Fruit fly (Drosophila melanogaster) whole organism, embryonic: ENCODE data around the gene CG11836.

Source experiments
- Blimp-1 ChIP-seq: fragments of 200-800 bp; sonication (Bioruptor generic); optimal IDR thresholded peaks from 3 replicates; lab custom pipeline; 2018; ENCODE audit warnings: missing biosample characterization, missing genetic modification characterization, mild to moderate bottlenecking, moderate library complexity, missing genetic modification reagents
- CG10147 ChIP-seq: fragments of 200-800 bp; sonication (Bioruptor generic); optimal IDR thresholded peaks from 2 replicates; lab custom pipeline; 2019; ENCODE audit warnings: missing biosample characterization, mild to moderate bottlenecking, missing genetic modification characterization, moderate library complexity
- CG1024 ChIP-seq: fragments of 200-800 bp; sonication (Bioruptor generic); IDR thresholded peaks from 2 replicates; pipeline ENCODE4 v1.3.6; 2022; ENCODE audit warnings: missing biosample characterization, missing genetic modification characterization
- CG11560 ChIP-seq: fragments of 200-800 bp; sonication (Bioruptor generic); IDR thresholded peaks from 3 replicates; pipeline ENCODE4 v1.3.6; 2022; ENCODE audit warnings: missing biosample characterization, missing genetic modification characterization
- CG1647 ChIP-seq: fragments of 200-800 bp; sonication (Bioruptor generic); optimal IDR thresholded peaks from 3 replicates; lab custom pipeline; 2016; ENCODE audit warnings: missing biosample characterization, missing genetic modification characterization
- CG16813 ChIP-seq: fragments of 200-800 bp; sonication (Bioruptor generic); IDR thresholded peaks from 3 replicates; pipeline ENCODE4 v1.3.6; 2022; ENCODE audit warnings: missing biosample characterization, missing genetic modification characterization; ENCODE audit not compliant: partially characterized antibody
- CG17912 ChIP-seq: fragments of 200-800 bp; sonication (Bioruptor generic); optimal IDR thresholded peaks from 2 replicates; lab custom pipeline; 2018; ENCODE audit warnings: missing biosample characterization, mild to moderate bottlenecking, missing genetic modification characterization
- CG18262 ChIP-seq: fragments of 200-800 bp; optimal IDR thresholded peaks from 3 replicates; lab custom pipeline; 2019; ENCODE audit warnings: missing biosample characterization, mild to moderate bottlenecking, missing genetic modification characterization, moderate library complexity
- CG18764 ChIP-seq: fragments of 200-800 bp; sonication (Bioruptor generic); optimal IDR thresholded peaks from 3 replicates; lab custom pipeline; 2016; ENCODE audit warnings: missing biosample characterization, missing genetic modification characterization
- CG30431 ChIP-seq: fragments of 200-800 bp; sonication (Bioruptor generic); optimal IDR thresholded peaks from 2 replicates; lab custom pipeline; 2017; ENCODE audit warnings: missing biosample characterization, missing genetic modification characterization
- CG31365 ChIP-seq: fragments of 200-800 bp; sonication (Bioruptor generic); optimal IDR thresholded peaks from 2 replicates; lab custom pipeline; 2018; ENCODE audit warnings: missing biosample characterization, mild to moderate bottlenecking, missing genetic modification characterization
- CG33213 ChIP-seq: fragments of 200-800 bp; sonication (Bioruptor generic); optimal IDR thresholded peaks from 3 replicates; lab custom pipeline; 2016; ENCODE audit warnings: missing biosample characterization, missing genetic modification characterization
- CG3847 ChIP-seq: fragments of 200-800 bp; sonication (Bioruptor generic); IDR thresholded peaks from 2 replicates; pipeline ENCODE4 v1.3.6; 2022; ENCODE audit warnings: missing biosample characterization, missing genetic modification characterization
- CG4707 ChIP-seq: fragments of 200-800 bp; sonication (Bioruptor generic); optimal IDR thresholded peaks from 2 replicates; lab custom pipeline; 2018; ENCODE audit warnings: missing biosample characterization, mild to moderate bottlenecking, missing genetic modification characterization, moderate library complexity
- CG6654 ChIP-seq: fragments of 200-800 bp; sonication (Bioruptor generic); optimal IDR thresholded peaks from 2 replicates; lab custom pipeline; 2017; ENCODE audit warnings: missing biosample characterization, mild to moderate bottlenecking, missing genetic modification characterization
- CG8089 ChIP-seq: fragments of 200-800 bp; sonication (Bioruptor generic); optimal IDR thresholded peaks from 3 replicates; lab custom pipeline; 2016; ENCODE audit warnings: missing biosample characterization, missing genetic modification characterization
- CTCF ChIP-seq: fragments of 200-800 bp; sonication (Bioruptor generic); optimal IDR thresholded peaks from 2 replicates; lab custom pipeline; 2017; ENCODE audit warnings: missing biosample characterization, mild to moderate bottlenecking, missing genetic modification characterization, moderate library complexity
- CkIIα-i1 ChIP-seq: fragments of 200-800 bp; sonication (Bioruptor generic); IDR thresholded peaks from 2 replicates; pipeline ENCODE4 v1.3.6; 2022; ENCODE audit warnings: missing biosample characterization, missing genetic modification characterization
- E2f1 ChIP-seq: fragments of 200-800 bp; sonication (Bioruptor generic); IDR thresholded peaks from 2 replicates; pipeline ENCODE4 v1.3.6; 2022; ENCODE audit warnings: missing biosample characterization, missing genetic modification characterization
- Hr51 ChIP-seq, 2 experiments: fragments of 200-800 bp; sonication (Bioruptor generic); optimal IDR thresholded peaks; 2 replicates in 1 of 2; 3 replicates in 1 of 2; lab custom pipeline; 2016 to 2018; ENCODE audit warnings: missing biosample characterization in 2 of 2, missing genetic modification characterization in 2 of 2, mild to moderate bottlenecking in 1 of 2, moderate library complexity in 1 of 2
- Hr78 ChIP-seq, 2 experiments: fragments of 200-800 bp in 1 of 2; fragments of >200 bp in 1 of 2; sonication (Bioruptor generic) in 1 of 2; optimal IDR thresholded peaks; 2 replicates each; lab custom pipeline; 2017 to 2019; ENCODE audit warnings: missing biosample characterization in 2 of 2, missing genetic modification characterization in 2 of 2, mild to moderate bottlenecking in 1 of 2, moderate library complexity in 1 of 2
- Hsf ChIP-seq: fragments of 200-800 bp; sonication (Bioruptor generic); optimal IDR thresholded peaks from 3 replicates; lab custom pipeline; 2016; ENCODE audit warnings: missing biosample characterization, missing genetic modification characterization
- Mes4 ChIP-seq: fragments of 200-800 bp; sonication (Bioruptor generic); optimal IDR thresholded peaks from 2 replicates; lab custom pipeline; 2016; ENCODE audit warnings: missing biosample characterization, missing genetic modification characterization
- NC2α ChIP-seq: fragments of 200-800 bp; sonication (Bioruptor generic); optimal IDR thresholded peaks from 2 replicates; lab custom pipeline; 2016; ENCODE audit warnings: missing biosample characterization, missing genetic modification characterization
- NK7.1 ChIP-seq: fragments of 200-800 bp; sonication (Bioruptor generic); optimal IDR thresholded peaks from 3 replicates; lab custom pipeline; 2016; ENCODE audit warnings: missing biosample characterization, missing genetic modification characterization
- Nf-YB ChIP-seq: fragments of 200-800 bp; sonication (Bioruptor generic); optimal IDR thresholded peaks from 3 replicates; lab custom pipeline; 2019; ENCODE audit warnings: missing biosample characterization, mild to moderate bottlenecking, missing genetic modification characterization, moderate library complexity
- Rfx ChIP-seq: fragments of 200-800 bp; sonication (Bioruptor generic); IDR thresholded peaks from 2 replicates; pipeline ENCODE4 v1.3.6; 2022; ENCODE audit warnings: missing biosample characterization, missing genetic modification characterization
- Six4 ChIP-seq: fragments of 200-800 bp; sonication (Bioruptor generic); optimal IDR thresholded peaks from 2 replicates; lab custom pipeline; 2016; ENCODE audit warnings: missing biosample characterization, missing genetic modification characterization
- ap ChIP-seq: fragments of 200-800 bp; sonication (Bioruptor generic); IDR thresholded peaks from 2 replicates; pipeline ENCODE4 v1.3.6; 2022; ENCODE audit warnings: missing biosample characterization, missing genetic modification characterization
- ash1 ChIP-seq: fragments of 200-800 bp; sonication (Bioruptor generic); optimal IDR thresholded peaks from 2 replicates; lab custom pipeline; 2018; ENCODE audit warnings: missing biosample characterization, mild to moderate bottlenecking, missing genetic modification characterization
- cas ChIP-seq: fragments of 200-800 bp; sonication (Bioruptor generic); IDR thresholded peaks from 2 replicates; pipeline ENCODE4 v1.3.6; 2022; ENCODE audit warnings: missing biosample characterization, missing genetic modification characterization
- cato ChIP-seq: fragments of 200-800 bp; sonication (Bioruptor generic); optimal IDR thresholded peaks from 2 replicates; lab custom pipeline; 2016; ENCODE audit warnings: missing biosample characterization, missing genetic modification characterization, borderline replicate concordance
- croc ChIP-seq: fragments of 200-800 bp; sonication (Bioruptor generic); conservative IDR thresholded peaks from 3 replicates; pipeline ENCODE4 v1.3.6; 2022; ENCODE audit warnings: missing biosample characterization, missing genetic modification characterization
- da ChIP-seq: fragments of 200-800 bp; sonication (Bioruptor generic); optimal IDR thresholded peaks from 2 replicates; lab custom pipeline; 2016; ENCODE audit warnings: missing biosample characterization, missing genetic modification characterization
- en ChIP-seq: fragments of 200-800 bp; sonication (Bioruptor generic); optimal IDR thresholded peaks from 2 replicates; lab custom pipeline; 2016; ENCODE audit warnings: missing biosample characterization, missing genetic modification characterization
- gsb-n ChIP-seq: fragments of 200-800 bp; sonication (Bioruptor generic); optimal IDR thresholded peaks from 3 replicates; lab custom pipeline; 2018; ENCODE audit warnings: missing biosample characterization, mild to moderate bottlenecking, missing genetic modification characterization
- klu ChIP-seq: fragments of 200-800 bp; sonication (Bioruptor generic); IDR thresholded peaks from 2 replicates; pipeline ENCODE4 v1.3.6; 2022; ENCODE audit warnings: missing biosample characterization, missing genetic modification characterization
- mirr ChIP-seq: fragments of 200-800 bp; sonication (Bioruptor generic); optimal IDR thresholded peaks from 3 replicates; lab custom pipeline; 2018; ENCODE audit warnings: missing biosample characterization, mild to moderate bottlenecking, missing genetic modification characterization
- mld ChIP-seq: fragments of 200-800 bp; sonication (Bioruptor generic); IDR thresholded peaks from 3 replicates; pipeline ENCODE4 v1.3.6; 2022; ENCODE audit warnings: missing biosample characterization, missing genetic modification characterization; ENCODE audit not compliant: partially characterized antibody
- nerfin-2 ChIP-seq: fragments of 200-800 bp; sonication (Bioruptor generic); IDR thresholded peaks from 2 replicates; pipeline ENCODE4 v1.3.6; 2022; ENCODE audit warnings: missing biosample characterization, missing genetic modification characterization; ENCODE audit not compliant: partially characterized antibody
- otp ChIP-seq: fragments of 200-800 bp; sonication (Bioruptor generic); IDR thresholded peaks from 3 replicates; pipeline ENCODE4, ENCODE4 v1.3.6; 2022; ENCODE audit warnings: missing biosample characterization, missing genetic modification characterization
- pzg ChIP-seq: fragments of 200-800 bp; sonication (Bioruptor generic); optimal IDR thresholded peaks from 3 replicates; lab custom pipeline; 2018; ENCODE audit warnings: missing biosample characterization, mild to moderate bottlenecking, missing genetic modification characterization, moderate library complexity
- rib ChIP-seq: fragments of 200-800 bp; sonication (Bioruptor generic); IDR thresholded peaks from 2 replicates; pipeline ENCODE4 v1.3.6; 2022; ENCODE audit warnings: missing biosample characterization, missing genetic modification characterization
- row ChIP-seq: fragments of 200-800 bp; sonication (Bioruptor generic); IDR thresholded peaks from 3 replicates; pipeline ENCODE4 v1.3.6; 2022; ENCODE audit warnings: missing biosample characterization, missing genetic modification characterization
- schlank ChIP-seq: fragments of 200-800 bp; sonication (Bioruptor generic); optimal IDR thresholded peaks from 2 replicates; lab custom pipeline; 2018; ENCODE audit warnings: missing biosample characterization, mild to moderate bottlenecking, missing genetic modification characterization
- sens ChIP-seq: fragments of 200-800 bp; sonication (Bioruptor generic); peaks from one replicate; lab custom pipeline; 2016; ENCODE audit warnings: missing biosample characterization, missing genetic modification characterization
- sens-2 ChIP-seq: fragments of 200-800 bp; sonication (Bioruptor generic); IDR thresholded peaks from 2 replicates; pipeline ENCODE4 v1.3.6; 2022; ENCODE audit warnings: missing biosample characterization, missing genetic modification characterization
- so ChIP-seq: fragments of 200-800 bp; sonication (Bioruptor generic); IDR thresholded peaks from 3 replicates; pipeline ENCODE4 v1.3.6; 2022; ENCODE audit warnings: missing biosample characterization, missing genetic modification characterization
- sug ChIP-seq: fragments of 200-800 bp; optimal IDR thresholded peaks from 2 replicates; lab custom pipeline; 2019; ENCODE audit warnings: missing biosample characterization, mild to moderate bottlenecking, missing genetic modification characterization, moderate library complexity
- tna ChIP-seq: fragments of 200-800 bp; sonication (Bioruptor generic); IDR thresholded peaks from 2 replicates; pipeline ENCODE4 v1.3.6; 2022; ENCODE audit warnings: missing biosample characterization, missing genetic modification characterization; ENCODE audit not compliant: partially characterized antibody

CG11836 gene

dm6 chr3R:25024895-25025557 is 45.9 kb upstream of the CG11836 start, which contains the start of the genes EMC6 and Hr96 (continued):
- peak; percentile 87 for TF ChIP-seq cas (GFP tag; lab: Robert Waterston, UW)
- TF ChIP-seq mirr (GFP tag; lab: Kevin White, UChicago): peak; percentile 81
- no peak for TF ChIP-seq gsb-n (tag; lab: Kevin White, UChicago)
- TF ChIP-seq en (GFP tag; lab: Kevin White, UChicago): peak; percentile 80
- TF ChIP-seq CG33213 (GFP tag; lab: Kevin White, UChicago): peak; percentile 90
- peak; percentile 90 for TF ChIP-seq CG18764
- peak; percentile 74 for TF ChIP-seq CG16813 (GFP tag; lab: Robert Waterston, UW)
- peak; percentile 59; the same call in 2 of the 3 replicates for TF ChIP-seq mld (GFP tag; lab: Robert Waterston, UW)
- TF ChIP-seq CG31365 (tag; lab: Kevin White, UChicago): peak; percentile 66
- TF ChIP-seq Hsf (GFP tag; lab: Kevin White, UChicago): peak; percentile 96
- peak; percentile 95 for TF ChIP-seq CG3847
- peak; percentile 96 for TF ChIP-seq sens-2
- TF ChIP-seq CkIIα-i1: peak; percentile 45; the same call in 1 of the 2 replicates
- peak; percentile 88 for TF ChIP-seq klu (GFP tag; lab: Robert Waterston, UW)
- TF ChIP-seq CTCF (GFP tag; lab: Kevin White, UChicago): peak; percentile 54
- peak; percentile 72 for TF ChIP-seq CG4707 (GFP tag; lab: Kevin White, UChicago)
- peak; percentile 93 for TF ChIP-seq so (GFP tag; lab: Robert Waterston, UW)
- TF ChIP-seq E2f1 (GFP tag; lab: Robert Waterston, UW): peak; percentile 91
- TF ChIP-seq sug (tag; lab: Kevin White, UChicago): peak; percentile 93
- TF ChIP-seq CG1024: peak; percentile 81
- peak; percentile 91 for TF ChIP-seq Six4 (GFP tag; lab: Kevin White, UChicago)
- peak; percentile 89 for TF ChIP-seq CG18262
- peak; percentile 72 for TF ChIP-seq CG6654 (GFP tag; lab: Kevin White, UChicago)
- TF ChIP-seq CG11560 (tag; lab: Robert Waterston, UW): peak; percentile 81
- peak; percentile 88 for TF ChIP-seq pzg (GFP tag; lab: Kevin White, UChicago)
- peak; percentile 99 for TF ChIP-seq sens (GFP tag; lab: Kevin White, UChicago)
- peak; percentile 97 for TF ChIP-seq row (GFP tag; lab: Robert Waterston, UW)
- peak; percentile 81 for TF ChIP-seq Nf-YB
- peak; percentile 80 for TF ChIP-seq NC2α (GFP tag; lab: Kevin White, UChicago)
- peak; percentile 83 for TF ChIP-seq rib
- TF ChIP-seq cato (GFP tag; lab: Kevin White, UChicago): peak; percentile 92
- peak; percentile 74 for TF ChIP-seq ap
- no peak for TF ChIP-seq Hr78 (GFP tag; optimal IDR thresholded peaks at IDR 0.05; lab: Kevin White, UChicago)
- TF ChIP-seq Rfx: peak; percentile 97
- TF ChIP-seq schlank: peak; percentile 87
- TF ChIP-seq CG30431 (GFP tag; lab: Kevin White, UChicago): peak; percentile 89
- peak; percentile 90 for TF ChIP-seq CG10147
- peak; percentile 88 for TF ChIP-seq CG17912 (GFP tag; lab: Kevin White, UChicago)
- peak; percentile 92 for TF ChIP-seq otp (GFP tag; lab: Robert Waterston, UW)
- peak; percentile 91 for TF ChIP-seq Mes4 (GFP tag; lab: Kevin White, UChicago)
- peak; percentile 60 for TF ChIP-seq da (GFP tag; lab: Kevin White, UChicago)
- TF ChIP-seq ash1: peak; percentile 83
- peak; percentile 82 for TF ChIP-seq tna (GFP tag; lab: Robert Waterston, UW)
- TF ChIP-seq nerfin-2 (GFP tag; lab: Robert Waterston, UW): peak; percentile 74; the same call in 1 of the 2 replicates
- peak; percentile 91 to 94 for TF ChIP-seq Hr51 (GFP tag; optimal IDR thresholded peaks at IDR 0.05; lab: Kevin White, UChicago)
- TF ChIP-seq croc (GFP tag; lab: Robert Waterston, UW): peak; percentile 79
- TF ChIP-seq CG8089 (GFP tag; lab: Kevin White, UChicago): peak; percentile 86
- peak; percentile 84 for TF ChIP-seq NK7.1 (GFP tag; lab: Kevin White, UChicago)
- peak; percentile 89 for TF ChIP-seq Blimp-1
- TF ChIP-seq CG1647 (GFP tag; lab: Kevin White, UChicago): peak; percentile 93
